Worm (Caenorhabditis elegans): Measurements from ENCODE around the gene T22F7.1.

Gene T22F7.1

ce11 chrIII:537054-537453 is 4.8 kb upstream of the T22F7.1 start:
- no peak for TF ChIP-seq elt-3 (tag; optimal IDR thresholded peaks at IDR 0.05)
- TF ChIP-seq R02D3.7 (tag; optimal IDR thresholded peaks at IDR 0.05), result no peak
- no peak for TF ChIP-seq lin-39 (tag; optimal IDR thresholded peaks at IDR 0.05)
- TF ChIP-seq tbx-2 (tag; optimal IDR thresholded peaks at IDR 0.05), result no peak
- TF ChIP-seq aly-2 (tag; optimal IDR thresholded peaks at IDR 0.05), result no peak
- no peak for TF ChIP-seq ztf-11 (tag; optimal IDR thresholded peaks at IDR 0.05)
- no peak for TF ChIP-seq unc-62 (GFP tag; optimal IDR thresholded peaks at IDR 0.05)
- TF ChIP-seq ztf-4 (tag; optimal IDR thresholded peaks at IDR 0.05), result no peak
- TF ChIP-seq pqm-1 (tag; optimal IDR thresholded peaks at IDR 0.05), result no peak
- TF ChIP-seq daf-12 (tag; optimal IDR thresholded peaks at IDR 0.05), result no peak
- no peak for TF ChIP-seq egl-27 (tag; optimal IDR thresholded peaks at IDR 0.05)
- TF ChIP-seq nhr-11 (tag; optimal IDR thresholded peaks at IDR 0.05), result no peak
- no peak for TF ChIP-seq ceh-28 (tag; optimal IDR thresholded peaks at IDR 0.05)
- TF ChIP-seq skn-1 (tag; optimal IDR thresholded peaks at IDR 0.05), result no peak

ce11 chrIII:547709-548108 is 5.8 kb downstream of the T22F7.1 start:
- TF ChIP-seq elt-1 (tag; optimal IDR thresholded peaks at IDR 0.05), result peak; percentile 85
- TF ChIP-seq nhr-76 (tag; optimal IDR thresholded peaks at IDR 0.05), result no peak
- TF ChIP-seq hmg-11 (tag; optimal IDR thresholded peaks at IDR 0.05), result no peak
- TF ChIP-seq nfya-1 (tag; optimal IDR thresholded peaks at IDR 0.05; ENCODE audit: insufficient read depth), result no peak

ce11 chrIII:549231-549630 is 7.4 kb downstream of the T22F7.1 start:
- TF ChIP-seq tbx-2 (tag; optimal IDR thresholded peaks at IDR 0.05) (no peak), jun-1 (tag; optimal IDR thresholded peaks at IDR 0.05) (no peak), nhr-76 (tag; optimal IDR thresholded peaks at IDR 0.05) (no peak), snpc-4 (tag; optimal IDR thresholded peaks at IDR 0.05) (no peak), fkh-2 (tag; optimal IDR thresholded peaks at IDR 0.05) (no peak), lin-39 (tag; optimal IDR thresholded peaks at IDR 0.05) (no peak), mdl-1 (tag; optimal IDR thresholded peaks at IDR 0.05) (no peak), ceh-82 (tag; optimal IDR thresholded peaks at IDR 0.05) (no peak), elt-3 (tag; optimal IDR thresholded peaks at IDR 0.05) (no peak), unc-39 (tag; optimal IDR thresholded peaks at IDR 0.05) (no peak), ceh-9 (tag; optimal IDR thresholded peaks at IDR 0.05) (no peak), ZK546.5 (tag; optimal IDR thresholded peaks at IDR 0.05) (no peak), nhr-12 (tag; optimal IDR thresholded peaks at IDR 0.05) (no peak)

DNA sequence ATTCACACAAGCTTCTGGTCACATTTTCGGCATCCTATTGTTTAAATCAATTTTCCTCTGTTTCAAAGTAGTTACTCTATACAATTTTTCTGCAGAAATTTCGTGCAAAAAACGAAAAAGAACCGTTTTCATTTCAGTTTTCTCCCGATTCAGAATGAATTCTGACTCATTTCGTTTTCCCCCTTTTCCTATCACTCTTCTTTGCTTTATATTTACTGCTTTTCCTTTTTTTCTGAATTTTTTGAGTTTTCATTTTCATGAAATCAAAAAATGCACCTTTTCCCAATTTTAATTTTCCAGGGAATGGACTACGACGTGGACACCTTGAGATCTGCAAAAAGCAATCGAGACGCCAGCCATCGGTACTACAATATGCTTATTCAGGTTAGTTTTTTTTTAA is 13.8 kb downstream of the T22F7.1 start, which contains the start of gene B0353.1:
B0353.1 (plus strand) TSS at position 301 of the 400 bp plus-strand sequence.
- no peak for TF ChIP-seq ztf-11 (tag; optimal IDR thresholded peaks at IDR 0.05)

- TF ChIP-seq nhr-43 (tag; optimal IDR thresholded peaks at IDR 0.05; ENCODE audit: poor library complexity, severe bottlenecking) (no peak), ceh-9 (tag; optimal IDR thresholded peaks at IDR 0.05) (no peak), fos-1 (tag; optimal IDR thresholded peaks at IDR 0.05) (no peak), mml-1 (tag; optimal IDR thresholded peaks at IDR 0.05) (no peak), unc-39 (tag; optimal IDR thresholded peaks at IDR 0.05) (no peak)
Measured at ce11 chrIII:558083-558482, 16.2 kb downstream of the T22F7.1 start.

- TF ChIP-seq ceh-28 (tag; optimal IDR thresholded peaks at IDR 0.05), result no peak
- peak; percentile 84 for TF ChIP-seq pha-4 (tag; optimal IDR thresholded peaks at IDR 0.05)
- peak; percentile 10 for TF ChIP-seq nhr-23 (tag; optimal IDR thresholded peaks at IDR 0.05)
- TF ChIP-seq eor-1 (tag; optimal IDR thresholded peaks at IDR 0.05), result no peak
- TF ChIP-seq lin-39 (tag; optimal IDR thresholded peaks at IDR 0.05), result no peak
- TF ChIP-seq nfya-1 (tag; optimal IDR thresholded peaks at IDR 0.05; ENCODE audit: insufficient read depth), result peak; percentile 13
- no peak for TF ChIP-seq nhr-76 (tag; optimal IDR thresholded peaks at IDR 0.05)
- TF ChIP-seq sea-2 (GFP tag; optimal IDR thresholded peaks at IDR 0.05), result no peak
- no peak for TF ChIP-seq lsy-12 (tag; optimal IDR thresholded peaks at IDR 0.05)
- TF ChIP-seq elt-1 (tag; optimal IDR thresholded peaks at IDR 0.05), result peak; percentile 6
- no peak for TF ChIP-seq ama-1 (optimal IDR thresholded peaks at IDR 0.05)
- TF ChIP-seq nhr-67 (tag; optimal IDR thresholded peaks at IDR 0.05), result no peak
- TF ChIP-seq daf-12 (tag; optimal IDR thresholded peaks at IDR 0.05), result no peak
- TF ChIP-seq mdl-1 (tag; optimal IDR thresholded peaks at IDR 0.05), result no peak
- TF ChIP-seq ceh-82 (tag; optimal IDR thresholded peaks at IDR 0.05), result no peak
- no peak for TF ChIP-seq ceh-16 (tag; optimal IDR thresholded peaks at IDR 0.05)
- no peak for TF ChIP-seq ceh-9 (tag; optimal IDR thresholded peaks at IDR 0.05)
- no peak for TF ChIP-seq ztf-4 (tag; optimal IDR thresholded peaks at IDR 0.05)
- TF ChIP-seq lin-15B (tag; optimal IDR thresholded peaks at IDR 0.05), result peak; percentile 2
- TF ChIP-seq pqm-1 (tag; optimal IDR thresholded peaks at IDR 0.05), result peak; percentile 80
- peak; percentile 26 for TF ChIP-seq hmg-11 (tag; optimal IDR thresholded peaks at IDR 0.05)
- TF ChIP-seq nhr-12 (tag; optimal IDR thresholded peaks at IDR 0.05), result no peak
- no peak for TF ChIP-seq zag-1 (tag; optimal IDR thresholded peaks at IDR 0.05)
- TF ChIP-seq nhr-28 (tag; optimal IDR thresholded peaks at IDR 0.05), result no peak
- no peak for TF ChIP-seq unc-62 (GFP tag; optimal IDR thresholded peaks at IDR 0.05)
- TF ChIP-seq egl-27 (tag; optimal IDR thresholded peaks at IDR 0.05), result no peak
- TF ChIP-seq elt-2 (tag; optimal IDR thresholded peaks at IDR 0.05), result peak; percentile 69
- TF ChIP-seq nhr-237 (tag; optimal IDR thresholded peaks at IDR 0.05), result no peak
- no peak for TF ChIP-seq elt-3 (tag; optimal IDR thresholded peaks at IDR 0.05)
Measured at ce11 chrIII:558832-559231, 17.0 kb downstream of the T22F7.1 start.
